Fruit fly (Drosophila melanogaster) S2 (cell line): ENCODE measurements around the gene PH4alphaEFB.

Experiments
- CG8478 ChIP-seq: fragments of >200 bp; optimal IDR thresholded peaks from 2 replicates; lab custom pipeline; 2018
- CTCF ChIP-seq, 2 experiments: fragments of >200 bp; optimal IDR thresholded peaks; 2 replicates each; lab custom pipeline; 2018

dm6 chr3R:30449446-30449845, 16.4 kb upstream of the PH4alphaEFB start:
- TF ChIP-seq CG8478 (lab: Kevin White, UChicago), result no peak
- no peak for TF ChIP-seq CTCF (optimal IDR thresholded peaks at IDR 0.05; lab: Kevin White, UChicago)
